Fruit fly (Drosophila melanogaster) whole organism, embryonic: ENCODE data around the gene sisA.

Experiments used
- Adf1 ChIP-seq: fragments of 200-800 bp; sonication (Bioruptor generic); IDR thresholded peaks from 2 replicates; pipeline ENCODE4 v1.3.6; 2022; ENCODE audit warnings: missing biosample characterization, missing genetic modification characterization
- C15 ChIP-seq: fragments of 200-800 bp; sonication (Bioruptor generic); IDR thresholded peaks from 3 replicates; pipeline ENCODE4 v1.3.6; 2022; ENCODE audit warnings: missing biosample characterization, missing genetic modification characterization
- CG10462 ChIP-seq: fragments of 200-800 bp; sonication (Bioruptor generic); optimal IDR thresholded peaks from 2 replicates; lab custom pipeline; 2016; ENCODE audit warnings: missing biosample characterization, missing genetic modification characterization
- CG11560 ChIP-seq: fragments of 200-800 bp; sonication (Bioruptor generic); IDR thresholded peaks from 3 replicates; pipeline ENCODE4 v1.3.6; 2022; ENCODE audit warnings: missing biosample characterization, missing genetic modification characterization
- CG12219 ChIP-seq: fragments of 200-800 bp; sonication (Bioruptor generic); optimal IDR thresholded peaks from 3 replicates; lab custom pipeline; 2018; ENCODE audit warnings: missing biosample characterization, mild to moderate bottlenecking, missing genetic modification characterization
- CG12744 ChIP-seq: fragments of 200-800 bp; sonication (Bioruptor generic); optimal IDR thresholded peaks from 2 replicates; lab custom pipeline; 2016; ENCODE audit warnings: missing biosample characterization, missing genetic modification characterization
- CG16779 ChIP-seq: fragments of 200-800 bp; sonication (Bioruptor generic); IDR thresholded peaks from 2 replicates; pipeline ENCODE4 v1.3.6; 2022; ENCODE audit warnings: missing biosample characterization, missing genetic modification characterization
- CG16863 ChIP-seq: fragments of 200-800 bp; sonication (Bioruptor generic); optimal IDR thresholded peaks from 3 replicates; lab custom pipeline; 2016; ENCODE audit warnings: missing biosample characterization, missing genetic modification characterization
- CG17361 ChIP-seq: fragments of 200-800 bp; sonication (Bioruptor generic); IDR thresholded peaks from 3 replicates; pipeline ENCODE4 v1.3.6; 2022; ENCODE audit warnings: missing biosample characterization, missing genetic modification characterization
- CG1792 ChIP-seq: fragments of 200-800 bp; sonication (Bioruptor generic); optimal IDR thresholded peaks from 2 replicates; lab custom pipeline; 2016; ENCODE audit warnings: missing biosample characterization, missing genetic modification characterization
- CG2678 ChIP-seq: fragments of 200-800 bp; sonication (Bioruptor generic); optimal IDR thresholded peaks from 3 replicates; lab custom pipeline; 2019; ENCODE audit warnings: missing biosample characterization, mild to moderate bottlenecking, missing genetic modification characterization, moderate library complexity
- CG2712 ChIP-seq: fragments of 200-800 bp; optimal IDR thresholded peaks from 3 replicates; lab custom pipeline; 2019; ENCODE audit warnings: missing biosample characterization, mild to moderate bottlenecking, missing genetic modification characterization, moderate library complexity
- CG32772 ChIP-seq: fragments of 200-800 bp; sonication (Bioruptor generic); IDR thresholded peaks from 2 replicates; pipeline ENCODE4 v1.3.6; 2022; ENCODE audit warnings: missing biosample characterization, missing genetic modification characterization
- CG4328 ChIP-seq: fragments of 200-800 bp; sonication (Bioruptor generic); optimal IDR thresholded peaks from 3 replicates; lab custom pipeline; 2017; ENCODE audit warnings: missing biosample characterization, missing genetic modification reagents, missing genetic modification characterization
- CG5180 ChIP-seq: fragments of 200-800 bp; sonication (Bioruptor generic); optimal IDR thresholded peaks from 3 replicates; lab custom pipeline; 2017; ENCODE audit warnings: missing biosample characterization, missing genetic modification characterization, mild to moderate bottlenecking, moderate library complexity, missing genetic modification reagents
- CG6765 ChIP-seq: fragments of 200-800 bp; sonication (Bioruptor generic); optimal IDR thresholded peaks from 3 replicates; lab custom pipeline; 2017; ENCODE audit warnings: missing biosample characterization, mild to moderate bottlenecking, missing genetic modification characterization
- CG7271 ChIP-seq: fragments of 200-800 bp; sonication (Bioruptor generic); optimal IDR thresholded peaks from 2 replicates; lab custom pipeline; 2018; ENCODE audit warnings: missing biosample characterization, mild to moderate bottlenecking, missing genetic modification characterization, moderate library complexity
- CG8478 ChIP-seq: fragments of >200 bp; optimal IDR thresholded peaks from 2 replicates; lab custom pipeline; 2018
- CrebB ChIP-seq: fragments of 200-800 bp; sonication (Bioruptor generic); optimal IDR thresholded peaks from 3 replicates; lab custom pipeline; 2018; ENCODE audit warnings: missing biosample characterization, mild to moderate bottlenecking, missing genetic modification characterization
- Dbx ChIP-seq: fragments of 200-800 bp; sonication (Bioruptor generic); IDR thresholded peaks from 3 replicates; pipeline ENCODE4 v1.3.6; 2022; ENCODE audit warnings: missing biosample characterization, missing genetic modification characterization
- ERR ChIP-seq: fragments of 200-800 bp; sonication (Bioruptor generic); optimal IDR thresholded peaks from 2 replicates; lab custom pipeline; 2016; ENCODE audit warnings: missing biosample characterization, missing genetic modification characterization
- Ets65A ChIP-seq: fragments of 200-800 bp; sonication (Bioruptor generic); peaks from one replicate; lab custom pipeline; 2016; ENCODE audit warnings: missing biosample characterization, missing genetic modification characterization
- Hand ChIP-seq: fragments of 200-800 bp; sonication (Bioruptor generic); optimal IDR thresholded peaks from 2 replicates; lab custom pipeline; 2017; ENCODE audit warnings: mild to moderate bottlenecking, missing biosample characterization, missing genetic modification reagents, missing genetic modification characterization
- Hr39 ChIP-seq: fragments of >200 bp; optimal IDR thresholded peaks from 2 replicates; lab custom pipeline; 2017
- Lim3 ChIP-seq: fragments of 200-800 bp; sonication (Bioruptor generic); IDR thresholded peaks from 2 replicates; pipeline ENCODE4 v1.3.6; 2022; ENCODE audit warnings: missing biosample characterization, missing genetic modification characterization
- MESR4 ChIP-seq: fragments of 200-800 bp; sonication (Bioruptor generic); optimal IDR thresholded peaks from 2 replicates; lab custom pipeline; 2018; ENCODE audit warnings: missing biosample characterization, mild to moderate bottlenecking, missing genetic modification characterization, moderate library complexity
- Myb ChIP-seq: fragments of 200-800 bp; sonication (Bioruptor generic); optimal IDR thresholded peaks from 2 replicates; lab custom pipeline; 2016; ENCODE audit warnings: missing biosample characterization, missing genetic modification characterization
- NC2β ChIP-seq: fragments of 200-800 bp; sonication (Bioruptor generic); optimal IDR thresholded peaks from 2 replicates; lab custom pipeline; 2016; ENCODE audit warnings: missing biosample characterization, missing genetic modification characterization
- Oli ChIP-seq: fragments of 200-800 bp; sonication (Bioruptor generic); optimal IDR thresholded peaks from 2 replicates; lab custom pipeline; 2018; ENCODE audit warnings: missing biosample characterization, mild to moderate bottlenecking, missing genetic modification characterization, moderate library complexity
- Tbp ChIP-seq: fragments of >200 bp; optimal IDR thresholded peaks from 2 replicates; lab custom pipeline; 2018; ENCODE audit warnings: missing biosample characterization, missing genetic modification characterization
- ase ChIP-seq: fragments of 200-800 bp; sonication (Bioruptor generic); IDR thresholded peaks from 3 replicates; pipeline ENCODE4 v1.3.6; 2022; ENCODE audit warnings: missing biosample characterization, missing genetic modification characterization
- bowl ChIP-seq: fragments of 200-800 bp; sonication (Bioruptor generic); IDR thresholded peaks from 2 replicates; pipeline ENCODE4 v1.3.6; 2022; ENCODE audit warnings: missing biosample characterization, missing genetic modification characterization
- btn ChIP-seq: fragments of 200-800 bp; sonication (Bioruptor generic); optimal IDR thresholded peaks from 2 replicates; lab custom pipeline; 2016; ENCODE audit warnings: missing biosample characterization, missing genetic modification characterization
- da ChIP-seq: fragments of 200-800 bp; sonication (Bioruptor generic); optimal IDR thresholded peaks from 2 replicates; lab custom pipeline; 2016; ENCODE audit warnings: missing biosample characterization, missing genetic modification characterization
- dysf ChIP-seq: fragments of 200-800 bp; sonication (Bioruptor generic); IDR thresholded peaks from 3 replicates; pipeline ENCODE4 v1.3.6; 2022; ENCODE audit warnings: missing biosample characterization, missing genetic modification characterization
- emc ChIP-seq: fragments of 200-800 bp; sonication (Bioruptor generic); optimal IDR thresholded peaks from 2 replicates; lab custom pipeline; 2016; ENCODE audit warnings: missing biosample characterization, missing genetic modification characterization
- fru ChIP-seq: fragments of >200 bp; optimal IDR thresholded peaks from 2 replicates; lab custom pipeline; 2017
- gt ChIP-seq: fragments of 200-800 bp; sonication (Bioruptor generic); IDR thresholded peaks from 2 replicates; pipeline ENCODE4 v1.3.6; 2022; ENCODE audit warnings: missing biosample characterization, missing genetic modification characterization
- jumu ChIP-seq: fragments of 200-800 bp; sonication (Bioruptor generic); optimal IDR thresholded peaks from 3 replicates; lab custom pipeline; 2016; ENCODE audit warnings: missing biosample characterization, missing genetic modification characterization
- kay ChIP-seq: fragments of 200-800 bp; sonication (Bioruptor generic); optimal IDR thresholded peaks from 2 replicates; lab custom pipeline; 2016; ENCODE audit warnings: missing biosample characterization, missing genetic modification characterization
- klu ChIP-seq: fragments of 200-800 bp; sonication (Bioruptor generic); IDR thresholded peaks from 2 replicates; pipeline ENCODE4 v1.3.6; 2022; ENCODE audit warnings: missing biosample characterization, missing genetic modification characterization
- lola ChIP-seq, 3 experiments: fragments of >200 bp in 2 of 3; fragments of 200-800 bp in 1 of 3; sonication (Bioruptor generic) in 1 of 3; optimal IDR thresholded peaks; 2 replicates each; lab custom pipeline; 2017 to 2019; ENCODE audit warnings: missing biosample characterization in 3 of 3, missing genetic modification characterization in 3 of 3, mild to moderate bottlenecking in 1 of 3, moderate library complexity in 1 of 3
- lov ChIP-seq, 2 experiments: fragments of 200-800 bp in 1 of 2; fragments of >200 bp in 1 of 2; sonication (Bioruptor generic) in 1 of 2; IDR thresholded peaks in 1 of 2; optimal IDR thresholded peaks in 1 of 2; 2 replicates in 1 of 2; 3 replicates in 1 of 2; pipeline versions ENCODE4 v1.3.6 to Lab custom; 2017 to 2022; ENCODE audit warnings: missing biosample characterization in 1 of 2, missing genetic modification characterization in 1 of 2
- luna ChIP-seq: fragments of 200-800 bp; sonication (Bioruptor generic); optimal IDR thresholded peaks from 2 replicates; lab custom pipeline; 2016; ENCODE audit warnings: missing biosample characterization, missing genetic modification characterization
- mirr ChIP-seq: fragments of 200-800 bp; sonication (Bioruptor generic); optimal IDR thresholded peaks from 3 replicates; lab custom pipeline; 2018; ENCODE audit warnings: missing biosample characterization, mild to moderate bottlenecking, missing genetic modification characterization
- pho ChIP-seq: fragments of 200-800 bp; sonication (Bioruptor generic); optimal IDR thresholded peaks from 2 replicates; lab custom pipeline; 2016; ENCODE audit warnings: missing biosample characterization, missing genetic modification characterization
- psq ChIP-seq: fragments of 200-800 bp; sonication (Bioruptor generic); optimal IDR thresholded peaks from 2 replicates; lab custom pipeline; 2017; ENCODE audit warnings: missing biosample characterization, missing genetic modification characterization
- sisA ChIP-seq: fragments of 200-800 bp; sonication (Bioruptor generic); IDR thresholded peaks from 2 replicates; pipeline ENCODE4 v1.3.6; 2022; ENCODE audit warnings: missing biosample characterization, missing genetic modification characterization
- sna ChIP-seq: fragments of 200-800 bp; sonication (Bioruptor generic); IDR thresholded peaks from 2 replicates; pipeline ENCODE4 v1.3.6; 2022; ENCODE audit warnings: missing biosample characterization, missing genetic modification characterization; ENCODE audit not compliant: partially characterized antibody
- toy ChIP-seq: fragments of 200-800 bp; sonication (Bioruptor generic); IDR thresholded peaks from 2 replicates; pipeline ENCODE4 v1.3.6; 2022; ENCODE audit warnings: missing biosample characterization, missing genetic modification characterization
- twi ChIP-seq: fragments of 200-800 bp; optimal IDR thresholded peaks from 2 replicates; lab custom pipeline; 2019; ENCODE audit warnings: missing biosample characterization, mild to moderate bottlenecking, missing genetic modification characterization, moderate library complexity

sisA gene

DNA sequence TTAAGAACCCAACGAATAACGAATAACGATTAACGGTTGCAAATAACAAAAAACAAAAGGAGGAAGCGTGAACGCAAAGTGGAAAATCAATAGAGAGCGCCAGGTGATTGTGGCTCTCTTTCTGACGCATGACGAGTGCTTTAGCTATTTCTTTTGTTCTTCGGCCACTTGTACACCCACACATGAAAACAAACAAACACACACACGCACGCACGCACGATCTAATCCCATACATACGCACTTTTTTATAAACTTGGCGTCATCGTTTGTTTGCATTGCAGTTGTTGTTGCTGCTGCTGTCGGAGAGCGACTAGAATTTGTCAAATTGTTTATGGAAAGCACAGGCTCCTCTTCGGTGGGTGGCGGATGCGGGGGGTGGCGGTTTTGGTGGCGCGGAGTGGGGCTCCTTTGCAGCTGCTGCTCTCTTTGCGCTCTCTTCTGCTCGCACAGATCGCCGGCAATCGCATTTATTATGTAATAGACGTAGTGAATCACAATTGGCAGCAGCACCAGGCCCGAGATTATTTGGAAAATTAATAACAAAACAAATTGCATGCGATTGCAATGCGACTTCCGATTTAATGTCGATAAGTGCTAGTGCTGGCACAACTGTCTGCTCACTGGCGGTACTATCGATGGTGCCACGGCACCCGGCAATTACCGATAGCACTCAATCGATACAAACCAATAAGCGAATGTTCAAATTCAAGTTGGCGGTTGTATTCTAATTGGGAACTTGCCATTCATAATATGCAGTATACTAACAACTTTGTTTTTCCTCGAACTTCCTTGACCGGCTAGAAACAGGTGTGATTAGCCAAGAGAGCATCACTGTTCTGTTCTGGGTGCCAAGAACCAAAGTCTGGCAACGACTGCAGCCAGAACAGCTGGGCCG, 17.1 kb upstream of the sisA start (continued):
- TF ChIP-seq fru (lab: Kevin White, UChicago) (no peak), lov (optimal IDR thresholded peaks at IDR 0.05; lab: Kevin White, UChicago) (no peak), lov (GFP tag; IDR thresholded peaks at IDR 0.05; lab: Robert Waterston, UW) (0 out of 3 replicates have a peak, but pooled peaks have one; percentile 29), CG1792 (peak; percentile 2), CG32772 (GFP tag; lab: Robert Waterston, UW) (peak; percentile 33; the same call in 1 of the 2 replicates), gt (GFP tag; lab: Robert Waterston, UW) (no peak), twi (tag; lab: Kevin White, UChicago) (peak; percentile 15), CG2678 (tag; lab: Kevin White, UChicago) (peak; percentile 23), ERR (GFP tag; lab: Kevin White, UChicago) (peak; percentile 68), CG16863 (no peak), Myb (GFP tag; lab: Kevin White, UChicago) (peak; percentile 54), C15 (no peak), lola (GFP tag; optimal IDR thresholded peaks at IDR 0.05; lab: Kevin White, UChicago) (no peak), CG16779 (GFP tag; lab: Robert Waterston, UW) (no peak), CG11560 (tag; lab: Robert Waterston, UW) (peak; percentile 55; the same call in 1 of the 3 replicates), Ets65A (peak; percentile 90), bowl (GFP tag; lab: Robert Waterston, UW) (no peak), mirr (GFP tag; lab: Kevin White, UChicago) (peak; percentile 61), CG4328 (GFP tag; lab: Kevin White, UChicago) (peak; percentile 15), sna (GFP tag; lab: Robert Waterston, UW) (peak; percentile 83), klu (no peak), btn (no peak), CG17361 (GFP tag; lab: Robert Waterston, UW) (peak; percentile 35; the same call in 1 of the 3 replicates), CG7271 (tag; lab: Kevin White, UChicago) (no peak), ase (GFP tag; lab: Robert Waterston, UW) (no peak), CG5180 (GFP tag; lab: Kevin White, UChicago) (no peak), luna (GFP tag; lab: Kevin White, UChicago) (no peak), CG2712 (peak; percentile 25), emc (GFP tag; lab: Kevin White, UChicago) (no peak), CG12744 (GFP tag; lab: Kevin White, UChicago) (no peak), psq (GFP tag; lab: Kevin White, UChicago) (no peak), CrebB (tag; lab: Kevin White, UChicago) (no peak), pho (peak; percentile 53), sisA (GFP tag; lab: Robert Waterston, UW) (no peak; the same call in 1 of the 2 replicates), CG12219 (no peak), da (GFP tag; lab: Kevin White, UChicago) (peak; percentile 23), Adf1 (GFP tag; lab: Robert Waterston, UW) (no peak; the same call in 1 of the 2 replicates), Tbp (GFP tag; lab: Kevin White, UChicago) (peak; percentile 36), MESR4 (GFP tag; lab: Kevin White, UChicago) (peak; percentile 53), NC2β (GFP tag; lab: Kevin White, UChicago) (peak; percentile 9), Hand (GFP tag; lab: Kevin White, UChicago) (no peak), jumu (GFP tag; lab: Kevin White, UChicago) (peak; percentile 69), Dbx (GFP tag; lab: Robert Waterston, UW) (peak; percentile 29; the same call in 1 of the 3 replicates), CG8478 (lab: Kevin White, UChicago) (no peak), Oli (tag; lab: Kevin White, UChicago) (no peak), kay (GFP tag; lab: Kevin White, UChicago) (no peak), CG10462 (no peak), Hr39 (lab: Kevin White, UChicago) (no peak), toy (GFP tag; lab: Robert Waterston, UW) (no peak), dysf (no peak), CG6765 (no peak), Lim3 (GFP tag; lab: Robert Waterston, UW) (no peak)
